Fruit fly (Drosophila melanogaster) whole organism, embryonic: ENCODE measurements around the gene Dhdds.

Experiments
- Abd-B ChIP-seq: fragments of 200-800 bp; sonication (Bioruptor generic); optimal IDR thresholded peaks from 2 replicates; lab custom pipeline; 2018; ENCODE audit warnings: missing biosample characterization, mild to moderate bottlenecking, missing genetic modification characterization, moderate library complexity
- Ada2b ChIP-seq: fragments of 200-800 bp; sonication (Bioruptor generic); IDR thresholded peaks from 2 replicates; pipeline ENCODE4 v1.3.6; 2022; ENCODE audit warnings: missing biosample characterization, missing genetic modification characterization
- Asciz ChIP-seq: fragments of 200-800 bp; sonication (Bioruptor generic); optimal IDR thresholded peaks from 2 replicates; lab custom pipeline; 2017; ENCODE audit warnings: missing biosample characterization, mild to moderate bottlenecking, missing genetic modification characterization, missing genetic modification reagents
- B-H1 ChIP-seq: fragments of 200-800 bp; sonication (Bioruptor generic); IDR thresholded peaks from 3 replicates; pipeline ENCODE4 v1.3.6; 2022; ENCODE audit warnings: missing biosample characterization, missing genetic modification characterization
- BEAF-32 ChIP-seq: fragments of 200-800 bp; sonication (Bioruptor generic); optimal IDR thresholded peaks from 3 replicates; lab custom pipeline; 2017; ENCODE audit warnings: missing biosample characterization, missing genetic modification characterization, mild to moderate bottlenecking, moderate library complexity, missing genetic modification reagents
- Bteb2 ChIP-seq: fragments of 200-800 bp; sonication (Bioruptor generic); optimal IDR thresholded peaks from 2 replicates; lab custom pipeline; 2016; ENCODE audit warnings: missing biosample characterization, missing genetic modification characterization
- C15 ChIP-seq: fragments of 200-800 bp; sonication (Bioruptor generic); IDR thresholded peaks from 3 replicates; pipeline ENCODE4 v1.3.6; 2022; ENCODE audit warnings: missing biosample characterization, missing genetic modification characterization
- CG10366 ChIP-seq: fragments of 200-800 bp; sonication (Bioruptor generic); IDR thresholded peaks from 2 replicates; pipeline ENCODE4 v1.3.6; 2022; ENCODE audit warnings: missing biosample characterization, missing genetic modification characterization
- CG10462 ChIP-seq: fragments of 200-800 bp; sonication (Bioruptor generic); optimal IDR thresholded peaks from 2 replicates; lab custom pipeline; 2016; ENCODE audit warnings: missing biosample characterization, missing genetic modification characterization
- CG12769 ChIP-seq: fragments of 200-800 bp; sonication (Bioruptor generic); optimal IDR thresholded peaks from 2 replicates; lab custom pipeline; 2019; ENCODE audit warnings: missing biosample characterization, mild to moderate bottlenecking, missing genetic modification characterization, moderate library complexity
- CG13775 ChIP-seq: fragments of 200-800 bp; sonication (Bioruptor generic); optimal IDR thresholded peaks from 3 replicates; lab custom pipeline; 2017; ENCODE audit warnings: missing biosample characterization, mild to moderate bottlenecking, missing genetic modification characterization
- CG16815 ChIP-seq: fragments of 200-800 bp; sonication (Bioruptor generic); optimal IDR thresholded peaks from 3 replicates; lab custom pipeline; 2017; ENCODE audit warnings: missing biosample characterization, mild to moderate bottlenecking, missing genetic modification characterization
- CG18599 ChIP-seq: fragments of 200-800 bp; sonication (Bioruptor generic); optimal IDR thresholded peaks from 3 replicates; lab custom pipeline; 2017; ENCODE audit warnings: missing biosample characterization, missing genetic modification characterization, mild to moderate bottlenecking, moderate library complexity, missing genetic modification reagents
- CG2889 ChIP-seq: fragments of 200-800 bp; sonication (Bioruptor generic); IDR thresholded peaks from 3 replicates; pipeline ENCODE4 v1.3.6; 2022; ENCODE audit warnings: missing biosample characterization, missing genetic modification characterization
- CG5245 ChIP-seq: fragments of 200-800 bp; sonication (Bioruptor generic); optimal IDR thresholded peaks from 3 replicates; lab custom pipeline; 2016; ENCODE audit warnings: missing biosample characterization, missing genetic modification characterization
- CG6765 ChIP-seq: fragments of 200-800 bp; sonication (Bioruptor generic); optimal IDR thresholded peaks from 3 replicates; lab custom pipeline; 2017; ENCODE audit warnings: missing biosample characterization, mild to moderate bottlenecking, missing genetic modification characterization
- CG9215 ChIP-seq: fragments of 200-800 bp; sonication (Bioruptor generic); IDR thresholded peaks from 2 replicates; pipeline ENCODE4 v1.3.6; 2022; ENCODE audit warnings: missing biosample characterization, missing genetic modification characterization
- Camta ChIP-seq: fragments of 200-800 bp; sonication (Bioruptor generic); optimal IDR thresholded peaks from 2 replicates; lab custom pipeline; 2016; ENCODE audit warnings: missing biosample characterization, missing genetic modification characterization
- Chrac-16 ChIP-seq: fragments of 200-800 bp; sonication (Bioruptor generic); optimal IDR thresholded peaks from 3 replicates; lab custom pipeline; 2016; ENCODE audit warnings: missing biosample characterization, missing genetic modification characterization
- Dad ChIP-seq: fragments of 200-800 bp; sonication (Bioruptor generic); optimal IDR thresholded peaks from 3 replicates; lab custom pipeline; 2016; ENCODE audit warnings: missing biosample characterization, missing genetic modification characterization
- Dref ChIP-seq: fragments of 200-800 bp; sonication (Bioruptor generic); IDR thresholded peaks from 2 replicates; pipeline ENCODE4 v1.3.6; 2022; ENCODE audit warnings: missing biosample characterization, missing genetic modification characterization
- Ets65A ChIP-seq: fragments of 200-800 bp; sonication (Bioruptor generic); peaks from one replicate; lab custom pipeline; 2016; ENCODE audit warnings: missing biosample characterization, missing genetic modification characterization
- Hey ChIP-seq: fragments of 200-800 bp; sonication (Bioruptor generic); optimal IDR thresholded peaks from 3 replicates; lab custom pipeline; 2018; ENCODE audit warnings: missing biosample characterization, mild to moderate bottlenecking, missing genetic modification characterization
- Hmr ChIP-seq: fragments of 200-800 bp; sonication (Bioruptor generic); optimal IDR thresholded peaks from 3 replicates; lab custom pipeline; 2017; ENCODE audit warnings: mild to moderate bottlenecking, missing biosample characterization, missing genetic modification reagents, missing genetic modification characterization
- Hsf ChIP-seq: fragments of 200-800 bp; sonication (Bioruptor generic); optimal IDR thresholded peaks from 3 replicates; lab custom pipeline; 2016; ENCODE audit warnings: missing biosample characterization, missing genetic modification characterization
- MESR4 ChIP-seq: fragments of 200-800 bp; sonication (Bioruptor generic); optimal IDR thresholded peaks from 2 replicates; lab custom pipeline; 2018; ENCODE audit warnings: missing biosample characterization, mild to moderate bottlenecking, missing genetic modification characterization, moderate library complexity
- Mrtf ChIP-seq: fragments of 200-800 bp; sonication (Bioruptor generic); IDR thresholded peaks from 3 replicates; pipeline ENCODE4 v1.3.6; 2022; ENCODE audit warnings: missing biosample characterization, missing genetic modification characterization
- NC2β ChIP-seq: fragments of 200-800 bp; sonication (Bioruptor generic); optimal IDR thresholded peaks from 2 replicates; lab custom pipeline; 2016; ENCODE audit warnings: missing biosample characterization, missing genetic modification characterization
- NFAT ChIP-seq: fragments of 200-800 bp; sonication (Bioruptor generic); IDR thresholded peaks from 2 replicates; pipeline ENCODE4 v1.3.6; 2022; ENCODE audit warnings: missing biosample characterization, missing genetic modification characterization
- Nf-YC ChIP-seq: fragments of 200-800 bp; optimal IDR thresholded peaks from 3 replicates; lab custom pipeline; 2019; ENCODE audit warnings: missing biosample characterization, mild to moderate bottlenecking, missing genetic modification characterization, moderate library complexity
- Opbp ChIP-seq: fragments of 200-800 bp; sonication (Bioruptor generic); IDR thresholded peaks from 3 replicates; pipeline ENCODE4 v1.3.6; 2022; ENCODE audit warnings: missing biosample characterization, missing genetic modification characterization; ENCODE audit not compliant: partially characterized antibody
- Ptx1 ChIP-seq: fragments of 200-800 bp; sonication (Bioruptor generic); IDR thresholded peaks from 2 replicates; pipeline ENCODE4 v1.3.6; 2022; ENCODE audit warnings: missing biosample characterization, missing genetic modification characterization
- Sox102F ChIP-seq: fragments of 200-800 bp; sonication (Bioruptor generic); optimal IDR thresholded peaks from 2 replicates; lab custom pipeline; 2018; ENCODE audit warnings: missing biosample characterization, mild to moderate bottlenecking, missing genetic modification characterization, moderate library complexity
- bab2 ChIP-seq: fragments of 200-800 bp; sonication (Bioruptor generic); optimal IDR thresholded peaks from 2 replicates; lab custom pipeline; 2016; ENCODE audit warnings: missing biosample characterization, missing genetic modification characterization
- ci ChIP-seq: fragments of 200-800 bp; sonication (Bioruptor generic); IDR thresholded peaks from 3 replicates; pipeline ENCODE4 v1.3.6; 2022; ENCODE audit warnings: missing biosample characterization, missing genetic modification characterization
- dimm ChIP-seq: fragments of 200-800 bp; sonication (Bioruptor generic); IDR thresholded peaks from 2 replicates; pipeline ENCODE4 v1.3.6; 2022; ENCODE audit warnings: missing biosample characterization, missing genetic modification characterization
- dmrt99B ChIP-seq: fragments of 200-800 bp; sonication (Bioruptor generic); optimal IDR thresholded peaks from 2 replicates; lab custom pipeline; 2018; ENCODE audit warnings: missing biosample characterization, mild to moderate bottlenecking, missing genetic modification characterization, moderate library complexity
- dpn ChIP-seq, 2 experiments: fragments of 200-800 bp; sonication (Bioruptor generic); optimal IDR thresholded peaks; 3 replicates each; lab custom pipeline; 2016; ENCODE audit warnings: missing biosample characterization in 2 of 2, missing genetic modification characterization in 2 of 2
- gt ChIP-seq: fragments of 200-800 bp; sonication (Bioruptor generic); IDR thresholded peaks from 2 replicates; pipeline ENCODE4 v1.3.6; 2022; ENCODE audit warnings: missing biosample characterization, missing genetic modification characterization
- jing ChIP-seq: fragments of 200-800 bp; sonication (Bioruptor generic); optimal IDR thresholded peaks from 2 replicates; lab custom pipeline; 2018; ENCODE audit warnings: missing biosample characterization, mild to moderate bottlenecking, missing genetic modification characterization
- kah ChIP-seq: fragments of 200-800 bp; sonication (Bioruptor generic); optimal IDR thresholded peaks from 2 replicates; lab custom pipeline; 2018; ENCODE audit warnings: missing biosample characterization, mild to moderate bottlenecking, missing genetic modification characterization
- lmd ChIP-seq: fragments of 200-800 bp; sonication (Bioruptor generic); IDR thresholded peaks from 2 replicates; pipeline ENCODE4 v1.3.6; 2022; ENCODE audit warnings: missing biosample characterization, missing genetic modification characterization
- mam ChIP-seq: fragments of 200-800 bp; sonication (Bioruptor generic); optimal IDR thresholded peaks from 3 replicates; lab custom pipeline; 2016; ENCODE audit warnings: missing biosample characterization, missing genetic modification characterization
- odd ChIP-seq: fragments of 200-800 bp; sonication (Bioruptor generic); optimal IDR thresholded peaks from 2 replicates; lab custom pipeline; 2017; ENCODE audit warnings: missing biosample characterization, mild to moderate bottlenecking, missing genetic modification characterization
- pzg ChIP-seq: fragments of 200-800 bp; sonication (Bioruptor generic); optimal IDR thresholded peaks from 3 replicates; lab custom pipeline; 2018; ENCODE audit warnings: missing biosample characterization, mild to moderate bottlenecking, missing genetic modification characterization, moderate library complexity
- schlank ChIP-seq: fragments of 200-800 bp; sonication (Bioruptor generic); optimal IDR thresholded peaks from 2 replicates; lab custom pipeline; 2018; ENCODE audit warnings: missing biosample characterization, mild to moderate bottlenecking, missing genetic modification characterization
- sens ChIP-seq: fragments of 200-800 bp; sonication (Bioruptor generic); peaks from one replicate; lab custom pipeline; 2016; ENCODE audit warnings: missing biosample characterization, missing genetic modification characterization
- sug ChIP-seq: fragments of 200-800 bp; optimal IDR thresholded peaks from 2 replicates; lab custom pipeline; 2019; ENCODE audit warnings: missing biosample characterization, mild to moderate bottlenecking, missing genetic modification characterization, moderate library complexity
- zfh1 ChIP-seq: fragments of 200-800 bp; sonication (Bioruptor generic); IDR thresholded peaks from 3 replicates; pipeline ENCODE4 v1.3.6; 2022; ENCODE audit warnings: missing biosample characterization, missing genetic modification characterization

Gene Dhdds

DNA sequence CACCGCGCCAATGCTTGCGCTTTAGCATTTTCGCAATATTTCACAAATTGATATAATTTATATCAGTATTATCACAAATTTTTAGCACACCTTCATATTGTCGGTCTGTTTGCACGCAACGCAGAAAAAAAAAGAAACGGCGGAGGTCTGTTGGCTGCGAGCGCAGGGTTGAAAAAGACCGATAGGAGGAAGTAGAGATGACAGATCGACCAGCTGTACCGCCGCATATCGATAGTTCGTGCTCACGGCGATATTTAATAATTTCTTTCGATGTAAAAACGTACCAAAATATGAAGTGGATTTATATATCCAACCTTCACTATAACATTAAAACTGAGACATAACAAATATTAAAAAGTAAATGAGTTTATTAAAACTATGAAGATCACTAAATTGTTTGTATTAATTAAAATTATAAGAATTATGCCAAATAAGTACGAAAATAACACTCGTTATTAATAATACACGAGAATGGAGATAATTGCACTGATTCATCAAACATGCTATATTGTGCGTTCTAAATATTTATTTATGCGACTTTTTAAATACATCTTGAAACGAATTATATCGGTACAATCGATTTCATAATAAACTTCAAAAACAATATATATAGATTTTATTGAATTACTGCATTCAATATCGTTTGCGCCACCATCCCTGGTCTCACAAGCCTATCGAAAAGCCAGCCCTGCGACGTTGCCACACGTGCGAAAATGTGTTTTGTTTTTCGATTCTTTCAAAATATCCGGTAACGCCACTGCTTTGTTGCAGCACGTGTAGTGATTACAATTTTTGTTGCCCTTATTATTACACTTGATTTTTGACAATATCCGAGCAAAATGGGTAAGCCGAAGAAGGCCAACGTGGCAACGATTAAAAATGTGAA, 31.8 kb downstream of the Dhdds start, which contains the start of the genes RpS6 and bys (continued):
- TF ChIP-seq CG10366 (peak; percentile 53), bab2 (peak; percentile 36), Ptx1 (GFP tag; lab: Robert Waterston, UW) (peak; percentile 33), jing (GFP tag; lab: Kevin White, UChicago) (no peak), CG18599 (GFP tag; lab: Kevin White, UChicago) (peak; percentile 46), BEAF-32 (GFP tag; lab: Kevin White, UChicago) (peak; percentile 87), dpn (GFP tag; optimal IDR thresholded peaks at IDR 0.05; lab: Kevin White, UChicago) (peak; percentile 30 to 31), Camta (GFP tag; lab: Kevin White, UChicago) (no peak), Sox102F (no peak), C15 (no peak), Hsf (GFP tag; lab: Kevin White, UChicago) (peak; percentile 33), pzg (GFP tag; lab: Kevin White, UChicago) (peak; percentile 58), CG13775 (GFP tag; lab: Kevin White, UChicago) (peak; percentile 66), lmd (GFP tag; lab: Robert Waterston, UW) (peak; percentile 30; the same call in 1 of the 2 replicates), Abd-B (GFP tag; lab: Kevin White, UChicago) (peak; percentile 13), zfh1 (GFP tag; lab: Robert Waterston, UW) (peak; percentile 69), NC2β (GFP tag; lab: Kevin White, UChicago) (peak; percentile 58), ci (peak; percentile 89), gt (GFP tag; lab: Robert Waterston, UW) (no peak), MESR4 (GFP tag; lab: Kevin White, UChicago) (peak; percentile 93), CG5245 (peak; percentile 19), Nf-YC (tag; lab: Kevin White, UChicago) (peak; percentile 31), kah (peak; percentile 41), CG6765 (GFP tag; lab: Kevin White, UChicago) (peak; percentile 75), sug (tag; lab: Kevin White, UChicago) (no peak), mam (GFP tag; lab: Kevin White, UChicago) (peak; percentile 31), CG9215 (GFP tag; lab: Robert Waterston, UW) (no peak; the same call in 1 of the 2 replicates), CG12769 (tag; lab: Kevin White, UChicago) (peak; percentile 4), Asciz (GFP tag; lab: Kevin White, UChicago) (peak; percentile 64), CG10462 (GFP tag; lab: Kevin White, UChicago) (no peak), dmrt99B (tag; lab: Kevin White, UChicago) (peak; percentile 19), Hey (no peak), CG16815 (GFP tag; lab: Kevin White, UChicago) (peak; percentile 45), NFAT (GFP tag; lab: Robert Waterston, UW) (peak; percentile 81), Hmr (GFP tag; lab: Kevin White, UChicago) (peak; percentile 68)

DNA sequence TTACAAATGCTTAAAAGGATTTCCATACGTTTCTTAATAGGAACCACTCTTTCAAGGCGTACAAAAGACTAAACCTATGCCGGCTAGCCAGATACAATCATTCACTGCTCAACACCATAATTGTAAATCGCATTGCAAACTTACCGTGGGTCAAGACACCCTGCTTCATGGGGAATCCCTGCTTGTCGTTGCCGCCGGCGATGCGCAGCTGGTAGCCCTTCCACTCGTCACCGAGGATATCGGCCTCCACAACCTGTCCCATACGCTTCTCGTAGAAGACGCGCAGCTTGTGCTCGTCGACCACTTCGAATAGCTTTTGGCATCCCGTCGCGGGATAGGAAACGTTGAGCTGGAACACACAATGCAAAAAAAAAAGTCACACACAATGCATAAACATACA, 32.5 kb downstream of the Dhdds start:
- TF ChIP-seq schlank (tag; lab: Kevin White, UChicago): no peak
- no peak for TF ChIP-seq Dad (GFP tag; lab: Kevin White, UChicago)
- no peak for TF ChIP-seq Dref (GFP tag; lab: Robert Waterston, UW)
- TF ChIP-seq Mrtf: no peak
- TF ChIP-seq odd (GFP tag; lab: Kevin White, UChicago): no peak
- TF ChIP-seq dimm (GFP tag; lab: Robert Waterston, UW): no peak
- no peak for TF ChIP-seq Bteb2 (GFP tag; lab: Kevin White, UChicago)
- TF ChIP-seq Ada2b (GFP tag; lab: Robert Waterston, UW): no peak
- peak; percentile 53 for TF ChIP-seq sens (GFP tag; lab: Kevin White, UChicago)
- TF ChIP-seq Ets65A (GFP tag; lab: Kevin White, UChicago): peak; percentile 65
- TF ChIP-seq Opbp: 0 out of 3 replicates have a peak, but pooled peaks have one; percentile 10
- TF ChIP-seq B-H1 (GFP tag; lab: Robert Waterston, UW): no peak
- no peak for TF ChIP-seq Chrac-16 (GFP tag; lab: Kevin White, UChicago)
- TF ChIP-seq CG2889 (GFP tag; lab: Robert Waterston, UW): no peak
